Fruit fly (Drosophila melanogaster) whole organism, prepupa: ENCODE measurements around the gene NK7.1.

Experiments
- CG16779 ChIP-seq: fragments of 200-800 bp; sonication (Bioruptor generic); optimal IDR thresholded peaks from 3 replicates; lab custom pipeline; 2017; ENCODE audit warnings: missing biosample characterization, mild to moderate bottlenecking, missing genetic modification characterization
- CG6163 ChIP-seq: fragments of 200-800 bp; sonication (Bioruptor generic); IDR thresholded peaks from 3 replicates; pipeline ENCODE4 v1.3.6; 2022; ENCODE audit warnings: missing biosample characterization, missing genetic modification characterization
- CG6792 ChIP-seq: fragments of 200-800 bp; sonication (Bioruptor generic); optimal IDR thresholded peaks from 3 replicates; lab custom pipeline; 2016; ENCODE audit warnings: missing biosample characterization, missing genetic modification characterization
- CG6854 ChIP-seq: fragments of 200-800 bp; sonication (Bioruptor generic); optimal IDR thresholded peaks from 2 replicates; lab custom pipeline; 2017; ENCODE audit warnings: missing biosample characterization, mild to moderate bottlenecking, missing genetic modification characterization
- CG7368 ChIP-seq: fragments of 200-800 bp; sonication (Bioruptor generic); optimal IDR thresholded peaks from 3 replicates; lab custom pipeline; 2016; ENCODE audit warnings: missing biosample characterization, missing genetic modification characterization
- Hr39 ChIP-seq: fragments of 200-800 bp; sonication (Bioruptor generic); optimal IDR thresholded peaks from 2 replicates; lab custom pipeline; 2016; ENCODE audit warnings: missing biosample characterization, missing genetic modification characterization
- Hr4 ChIP-seq: fragments of 200-800 bp; sonication (Bioruptor generic); optimal IDR thresholded peaks from 3 replicates; lab custom pipeline; 2016; ENCODE audit warnings: missing biosample characterization, missing genetic modification characterization
- OdsH ChIP-seq: fragments of 200-800 bp; sonication (Bioruptor generic); optimal IDR thresholded peaks from 3 replicates; lab custom pipeline; 2016; ENCODE audit warnings: missing biosample characterization, missing genetic modification characterization
- eg ChIP-seq: fragments of 200-800 bp; sonication (Bioruptor generic); IDR thresholded peaks from 3 replicates; pipeline ENCODE4 v1.3.6; 2022; ENCODE audit warnings: missing biosample characterization, missing genetic modification characterization
- spab ChIP-seq: fragments of 200-800 bp; sonication (Bioruptor generic); optimal IDR thresholded peaks from 2 replicates; lab custom pipeline; 2017; ENCODE audit warnings: missing biosample characterization, mild to moderate bottlenecking, missing genetic modification characterization, missing genetic modification reagents

- TF ChIP-seq OdsH (peak; percentile 86), CG6854 (no peak), CG6163 (GFP tag; lab: Robert Waterston, UW) (no peak), CG16779 (tag; lab: Kevin White, UChicago) (no peak), Hr39 (GFP tag; lab: Kevin White, UChicago) (peak; percentile 91), spab (GFP tag; lab: Kevin White, UChicago) (no peak), eg (no peak), CG7368 (peak; percentile 39), Hr4 (GFP tag; lab: Kevin White, UChicago) (peak; percentile 90), CG6792 (peak; percentile 54)
Measured at dm6 chr3R:14283042-14283626, 89.6 kb downstream of the NK7.1 start.
